Worm (Caenorhabditis elegans): ENCODE data around the gene BE0003N10.6.
A peak's percentile ranks its signal among the peaks of the same experiment; 100 is the strongest.

DNA sequence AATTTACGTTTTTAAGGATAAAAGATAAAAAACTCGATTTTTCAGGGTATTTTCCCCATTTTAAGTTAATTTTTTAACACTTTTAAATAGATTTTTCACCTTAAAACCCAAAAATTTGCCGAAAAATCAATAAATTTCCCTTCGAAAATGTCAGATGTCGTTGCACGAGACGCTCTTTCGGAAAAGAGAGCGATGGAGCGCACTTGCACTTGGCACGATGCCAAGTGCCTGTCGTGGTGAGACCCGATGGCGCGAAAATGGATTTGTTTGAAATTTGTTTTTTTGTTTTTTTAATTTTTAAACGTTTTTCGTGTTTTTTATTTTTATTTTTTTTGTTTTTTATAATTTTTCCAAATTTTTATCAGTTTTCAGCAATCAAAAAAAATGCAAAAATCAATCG lies 20.7 kb upstream of the BE0003N10.6 start, which contains the start of the genes rab-18 and kbp-4:
- TF ChIP-seq snpc-1.1 (tag; optimal IDR thresholded peaks at IDR 0.05; ENCODE audit: insufficient read depth) (peak; percentile 67), dpl-1 (GFP tag; optimal IDR thresholded peaks at IDR 0.05) (peak; percentile 94), xnd-1 (tag; optimal IDR thresholded peaks at IDR 0.05) (peak; percentile 68), ztf-26 (tag; optimal IDR thresholded peaks at IDR 0.05) (peak; percentile 65), hmg-1.2 (GFP tag; IDR thresholded peaks at IDR 0.05) (peak; percentile 71), egl-44 (GFP tag; IDR thresholded peaks at IDR 0.05) (peak; percentile 69; the same call in 1 of the 2 replicates), chd-7 (tag; optimal IDR thresholded peaks at IDR 0.05) (no peak), F37B4.10 (GFP tag; IDR thresholded peaks at IDR 0.05) (no peak), let-526 (GFP tag; IDR thresholded peaks at IDR 0.05) (0 out of 2 replicates have a peak, but pooled peaks have one; percentile 62)

Data from whole organism, young adult.